Worm (Caenorhabditis elegans): ENCODE data around the gene F49C5.3.

The F49C5.3 gene

ce11 chrII:12544533-12544932, 8.2 kb downstream of the F49C5.3 start, which contains the start of gene F49C5.9:
Gene F49C5.9, minus strand, starts transcription at chrII:12544633.
- TF ChIP-seq mdl-1 (tag; optimal IDR thresholded peaks at IDR 0.05) (no peak), egl-27 (tag; optimal IDR thresholded peaks at IDR 0.05) (no peak), nhr-71 (tag; optimal IDR thresholded peaks at IDR 0.05) (no peak), sox-4 (tag; optimal IDR thresholded peaks at IDR 0.05) (no peak), lsy-2 (tag; optimal IDR thresholded peaks at IDR 0.05) (no peak), nhr-11 (tag; optimal IDR thresholded peaks at IDR 0.05) (no peak), unc-62 (GFP tag; optimal IDR thresholded peaks at IDR 0.05) (no peak), fkh-8 (tag; optimal IDR thresholded peaks at IDR 0.05) (no peak)

- TF ChIP-seq alr-1 (tag; optimal IDR thresholded peaks at IDR 0.05; ENCODE audit: borderline replicate concordance) (no peak), nhr-90 (tag; optimal IDR thresholded peaks at IDR 0.05; ENCODE audit: poor library complexity) (no peak), nhr-237 (tag; optimal IDR thresholded peaks at IDR 0.05) (no peak), blmp-1 (tag; optimal IDR thresholded peaks at IDR 0.05) (no peak), pqm-1 (tag; optimal IDR thresholded peaks at IDR 0.05) (no peak), ceh-63 (GFP tag; optimal IDR thresholded peaks at IDR 0.05) (no peak), sox-4 (tag; optimal IDR thresholded peaks at IDR 0.05) (no peak), lir-3 (tag; optimal IDR thresholded peaks at IDR 0.05; ENCODE audit: poor library complexity) (no peak), mef-2 (tag; optimal IDR thresholded peaks at IDR 0.05) (no peak), unc-130 (tag; optimal IDR thresholded peaks at IDR 0.05) (no peak), nhr-20 (tag; optimal IDR thresholded peaks at IDR 0.05) (no peak), nhr-71 (tag; optimal IDR thresholded peaks at IDR 0.05) (no peak), lin-14 (GFP tag; optimal IDR thresholded peaks at IDR 0.05) (no peak), hpl-2 (GFP tag; optimal IDR thresholded peaks at IDR 0.05) (no peak), pag-3 (tag; optimal IDR thresholded peaks at IDR 0.05; ENCODE audit: borderline replicate concordance, insufficient read depth) (no peak), nhr-85 (tag) (no peak), nhr-28 (tag; optimal IDR thresholded peaks at IDR 0.05) (no peak), egl-13 (tag; optimal IDR thresholded peaks at IDR 0.05) (no peak), aly-2 (tag; optimal IDR thresholded peaks at IDR 0.05) (no peak)
These were observed 10.1 kb downstream of the F49C5.3 start, which contains the start of the genes F49C5.5 and F49C5.10 for ce11 chrII:12546413-12546812. Gene F49C5.5, minus strand, starts transcription at chrII:12546513. Gene F49C5.10, plus strand, starts transcription at chrII:12546756.

ce11 chrII:12547547-12547946, 11.2 kb downstream of the F49C5.3 start, which contains the start of gene F49C5.16:
Gene F49C5.16, plus strand, starts transcription at chrII:12547847.
- TF ChIP-seq fkh-10 (GFP tag; optimal IDR thresholded peaks at IDR 0.05) (no peak), snu-23 (GFP tag; optimal IDR thresholded peaks at IDR 0.05) (no peak), lin-35 (GFP tag; optimal IDR thresholded peaks at IDR 0.05) (no peak), zag-1 (tag; optimal IDR thresholded peaks at IDR 0.05) (no peak), nhr-90 (tag; optimal IDR thresholded peaks at IDR 0.05; ENCODE audit: poor library complexity) (no peak), mep-1 (tag; optimal IDR thresholded peaks at IDR 0.05) (no peak), pag-3 (tag; optimal IDR thresholded peaks at IDR 0.05; ENCODE audit: borderline replicate concordance, insufficient read depth) (no peak), dpl-1 (GFP tag; optimal IDR thresholded peaks at IDR 0.05) (no peak), swsn-7 (tag; optimal IDR thresholded peaks at IDR 0.05) (no peak), mdl-1 (tag; optimal IDR thresholded peaks at IDR 0.05) (no peak), jun-1 (tag; optimal IDR thresholded peaks at IDR 0.05) (no peak), alr-1 (tag; optimal IDR thresholded peaks at IDR 0.05; ENCODE audit: borderline replicate concordance) (no peak), skn-1 (tag; optimal IDR thresholded peaks at IDR 0.05) (no peak), nhr-85 (tag) (no peak), lin-39 (tag; optimal IDR thresholded peaks at IDR 0.05) (no peak), efl-3 (GFP tag; optimal IDR thresholded peaks at IDR 0.05) (no peak), ceh-88 (GFP tag; IDR thresholded peaks at IDR 0.05) (no peak), sptf-1 (tag; optimal IDR thresholded peaks at IDR 0.05) (no peak), mab-9 (GFP tag; IDR thresholded peaks at IDR 0.05) (no peak), rnt-1 (tag; optimal IDR thresholded peaks at IDR 0.05) (no peak)

Measured in whole organism, L1 larva.